Fruit fly (Drosophila melanogaster): ENCODE measurements around the gene Phf5a.

Gene Phf5a

DNA sequence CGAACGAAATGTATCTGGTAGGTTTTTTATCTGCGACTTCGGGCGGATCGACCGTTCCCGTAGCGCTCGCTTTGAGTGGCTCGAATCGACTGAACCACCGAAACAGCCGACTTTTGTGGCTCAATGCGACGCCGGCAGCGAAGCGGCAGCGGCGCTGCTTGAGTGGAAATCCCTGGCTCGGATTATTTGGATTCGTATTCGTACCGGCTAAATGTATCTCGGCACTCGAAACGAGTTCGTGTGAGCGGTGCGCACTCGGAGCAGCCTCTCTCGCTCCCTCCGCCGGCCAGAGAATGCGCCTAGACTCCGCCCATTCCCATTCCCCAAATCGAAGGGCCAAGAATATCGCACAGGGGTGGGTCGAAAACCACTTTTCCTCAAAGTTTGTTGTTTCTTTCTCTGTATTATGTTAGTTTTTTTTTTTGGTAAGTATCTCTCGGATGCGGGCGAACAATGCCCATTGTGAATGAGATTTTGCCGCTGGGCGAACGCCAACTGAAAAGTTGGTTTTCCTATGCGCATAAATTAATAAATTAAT is 45.5 kb upstream of the Phf5a start (continued):
- TF ChIP-seq mld (GFP tag; IDR thresholded peaks at IDR 0.05; ENCODE audit: partially characterized antibody) (0 out of 3 replicates have a peak, but pooled peaks have one; percentile 63), MESR4 (GFP tag; optimal IDR thresholded peaks at IDR 0.05) (no peak), Dbx (GFP tag; IDR thresholded peaks at IDR 0.05) (no peak), CG7357 (GFP tag; IDR thresholded peaks at IDR 0.05) (no peak), Meics (GFP tag; optimal IDR thresholded peaks at IDR 0.05) (no peak), fd102C (GFP tag; optimal IDR thresholded peaks at IDR 0.05) (no peak), lbe (GFP tag; optimal IDR thresholded peaks at IDR 0.05) (no peak), CG9727 (GFP tag; optimal IDR thresholded peaks at IDR 0.05) (no peak), HHEX (GFP tag; optimal IDR thresholded peaks at IDR 0.05) (no peak), chinmo (GFP tag; IDR thresholded peaks at IDR 0.05; ENCODE audit: partially characterized antibody) (peak; percentile 82; the same call in 1 of the 4 replicates), Hsf (GFP tag; optimal IDR thresholded peaks at IDR 0.05) (no peak), dati (GFP tag; IDR thresholded peaks at IDR 0.05) (no peak), CG2129 (GFP tag; IDR thresholded peaks at IDR 0.05; ENCODE audit: partially characterized antibody) (no peak), Fer3 (tag; optimal IDR thresholded peaks at IDR 0.05) (no peak), HLH54F (GFP tag; optimal IDR thresholded peaks at IDR 0.05) (no peak), BtbVII (GFP tag; optimal IDR thresholded peaks at IDR 0.05) (no peak), ap (GFP tag; IDR thresholded peaks at IDR 0.05) (no peak), pros (GFP tag; optimal IDR thresholded peaks at IDR 0.05) (peak; percentile 66), CG15696 (tag; optimal IDR thresholded peaks at IDR 0.05) (no peak), sob (GFP tag; IDR thresholded peaks at IDR 0.05) (no peak), CG2202 (tag; optimal IDR thresholded peaks at IDR 0.05) (no peak), gsb (GFP tag; IDR thresholded peaks at IDR 0.05) (no peak), CG9876 (GFP tag; optimal IDR thresholded peaks at IDR 0.05) (no peak), CG8281 (tag; optimal IDR thresholded peaks at IDR 0.05) (no peak), CG4328 (GFP tag; optimal IDR thresholded peaks at IDR 0.05) (no peak), Lim3 (GFP tag; IDR thresholded peaks at IDR 0.05) (no peak), row (GFP tag; IDR thresholded peaks at IDR 0.05) (no peak), ara (GFP tag; IDR thresholded peaks at IDR 0.05) (no peak), CG17385 (GFP tag; optimal IDR thresholded peaks at IDR 0.05) (no peak), CG12104 (GFP tag; optimal IDR thresholded peaks at IDR 0.05) (no peak), hth (optimal IDR thresholded peaks at IDR 0.05) (no peak), Oli (tag; optimal IDR thresholded peaks at IDR 0.05) (no peak), CG16813 (GFP tag; IDR thresholded peaks at IDR 0.05; ENCODE audit: partially characterized antibody) (peak; percentile 14; the same call in 1 of the 3 replicates), Rx (GFP tag; IDR thresholded peaks at IDR 0.05) (no peak), CG4360 (GFP tag; IDR thresholded peaks at IDR 0.05) (0 out of 2 replicates have a peak, but pooled peaks have one; percentile 9), Max (GFP tag; optimal IDR thresholded peaks at IDR 0.05) (no peak), sna (GFP tag; IDR thresholded peaks at IDR 0.05; ENCODE audit: partially characterized antibody) (peak; percentile 62; the same call in 1 of the 2 replicates), Abd-B (GFP tag; optimal IDR thresholded peaks at IDR 0.05) (no peak), sima (GFP tag; optimal IDR thresholded peaks at IDR 0.05) (no peak), sqz (GFP tag; optimal IDR thresholded peaks at IDR 0.05) (peak; percentile 84), CG6654 (GFP tag; optimal IDR thresholded peaks at IDR 0.05) (no peak), CG2875 (GFP tag; optimal IDR thresholded peaks at IDR 0.05) (no peak), HLHmδ (GFP tag; optimal IDR thresholded peaks at IDR 0.05) (no peak), gem (tag; optimal IDR thresholded peaks at IDR 0.05) (no peak), CG1602 (GFP tag; optimal IDR thresholded peaks at IDR 0.05) (no peak), ewg (GFP tag; optimal IDR thresholded peaks at IDR 0.05) (peak; percentile 33), zf30C (GFP tag; optimal IDR thresholded peaks at IDR 0.05) (peak; percentile 64), seq (GFP tag; IDR thresholded peaks at IDR 0.05) (peak; percentile 55; the same call in 1 of the 2 replicates), Neu2 (GFP tag; optimal IDR thresholded peaks at IDR 0.05; ENCODE audit: borderline replicate concordance) (no peak), HLH4C (GFP tag; IDR thresholded peaks at IDR 0.05; ENCODE audit: partially characterized antibody) (peak; percentile 31; the same call in 1 of the 3 replicates)
